Worm (Caenorhabditis elegans): ENCODE results near the gene ZK177.2.
A peak's percentile ranks its signal among the peaks of the same experiment; 100 is the strongest.

ce11 chrII:5473946-5474423 is 45.0 kb upstream of the ZK177.2 start, which contains the start of gene mrps-16:
- peak; percentile 73 for TF ChIP-seq lsy-2 (tag; optimal IDR thresholded peaks at IDR 0.05)
- no peak for TF ChIP-seq tbx-8 (GFP tag; optimal IDR thresholded peaks at IDR 0.05)
- TF ChIP-seq unc-39 (tag; optimal IDR thresholded peaks at IDR 0.05), result no peak
